Worm (Caenorhabditis elegans) whole organism, L1 larva: Measurements from ENCODE around the gene pgph-2.

Source experiments
- Y116A8C.19 ChIP-seq: sonication (generic microtip); optimal IDR thresholded peaks from 2 replicates; lab custom pipeline; 2016; ENCODE audit warnings: missing compliant biosample characterization, missing genetic modification characterization, borderline replicate concordance
- ama-1 ChIP-seq: fragments of 150-350 bp; optimal IDR thresholded peaks from 2 replicates; lab custom pipeline; 2014
- dpl-1 ChIP-seq, 3 experiments: fragments of 150-350 bp in 2 of 3; sonication (generic microtip) in 1 of 3; optimal IDR thresholded peaks; 2 replicates each; lab custom pipeline; 2014 to 2017; ENCODE audit warnings: missing biosample characterization in 3 of 3, missing genetic modification characterization in 3 of 3, missing genetic modification reagents in 3 of 3
- fos-1 ChIP-seq: fragments of 150-350 bp; optimal IDR thresholded peaks from 2 replicates; lab custom pipeline; 2014; ENCODE audit warnings: missing biosample characterization, missing genetic modification characterization
- lin-39 ChIP-seq: fragments of 150-350 bp; optimal IDR thresholded peaks from 2 replicates; lab custom pipeline; 2014; ENCODE audit warnings: missing biosample characterization, missing genetic modification reagents, missing genetic modification characterization
- mdl-1 ChIP-seq, 2 experiments: fragments of 150-350 bp; optimal IDR thresholded peaks; 2 replicates each; lab custom pipeline; 2014 to 2017; ENCODE audit warnings: missing biosample characterization in 2 of 2, missing genetic modification characterization in 2 of 2, inconsistent platforms in 1 of 2
- nhr-11 ChIP-seq: fragments of 150-350 bp; optimal IDR thresholded peaks from 2 replicates; lab custom pipeline; 2014; ENCODE audit warnings: missing biosample characterization, missing genetic modification characterization
- nhr-12 ChIP-seq: sonication (generic microtip); optimal IDR thresholded peaks from 2 replicates; lab custom pipeline; 2017; ENCODE audit warnings: missing biosample characterization, missing genetic modification characterization
- nhr-28 ChIP-seq: fragments of 150-350 bp; optimal IDR thresholded peaks from 2 replicates; lab custom pipeline; 2014; ENCODE audit warnings: missing biosample characterization, missing genetic modification characterization
- nhr-84 ChIP-seq: sonication (generic microtip); optimal IDR thresholded peaks from 2 replicates; lab custom pipeline; 2017; ENCODE audit warnings: missing biosample characterization, missing genetic modification characterization
- ztf-4 ChIP-seq: fragments of 150-350 bp; optimal IDR thresholded peaks from 2 replicates; lab custom pipeline; 2014; ENCODE audit warnings: missing biosample characterization, missing genetic modification characterization

DNA sequence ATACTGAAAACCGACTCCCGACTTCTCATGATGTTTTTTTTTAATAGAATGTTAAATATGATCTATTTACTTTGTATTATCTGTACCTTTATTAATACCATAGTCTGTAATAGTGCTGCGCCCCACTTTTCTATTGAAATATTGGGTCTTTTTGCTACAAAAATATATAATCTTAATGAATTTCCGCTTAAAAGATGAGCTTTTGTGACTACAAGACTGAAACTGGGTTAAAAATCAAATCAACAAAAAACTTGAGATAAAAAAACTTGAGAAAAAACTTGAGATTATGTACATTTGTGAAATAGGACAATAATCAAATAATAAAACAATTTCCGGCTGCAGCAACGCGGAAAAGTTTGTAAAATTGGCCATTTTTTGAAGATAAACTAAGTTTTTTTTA is 34.1 kb upstream of the pgph-2 start, which contains the start of gene K09H11.15:
- TF ChIP-seq nhr-84 (tag; lab: Kevin White, UChicago) (no peak), nhr-28 (no peak), Y116A8C.19 (tag; lab: Kevin White, UChicago) (no peak), mdl-1 (tag; optimal IDR thresholded peaks at IDR 0.05; lab: Kevin White, UChicago) (no peak), fos-1 (tag; lab: Kevin White, UChicago) (no peak), dpl-1 (GFP tag; optimal IDR thresholded peaks at IDR 0.05; lab: Kevin White, UChicago) (no peak), nhr-12 (tag; lab: Kevin White, UChicago) (no peak), lin-39 (tag; lab: Kevin White, UChicago) (no peak), ztf-4 (no peak), nhr-11 (tag; lab: Kevin White, UChicago) (no peak), ama-1 (lab: Kevin White, UChicago) (no peak)
